Fruit fly (Drosophila melanogaster) whole organism, wandering third instar larva: Measurements from ENCODE around the gene CG12691.

Experiments
- CG9705 ChIP-seq: fragments of 200-800 bp; sonication (Bioruptor generic); optimal IDR thresholded peaks from 2 replicates; lab custom pipeline; 2018; ENCODE audit warnings: missing biosample characterization, mild to moderate bottlenecking, missing genetic modification characterization
- Hnf4 ChIP-seq: fragments of 200-800 bp; sonication (Bioruptor generic); optimal IDR thresholded peaks from 2 replicates; lab custom pipeline; 2016; ENCODE audit warnings: missing biosample characterization, mild to moderate bottlenecking, missing genetic modification characterization
- dl ChIP-seq, 2 experiments: fragments of 175-275, 200-275 bp in 1 of 2; fragments of 200-275 bp in 1 of 2; sonication (Bioruptor generic); optimal IDR thresholded peaks; lab custom pipeline; 2018; ENCODE audit warnings: mild to moderate bottlenecking in 2 of 2, missing biosample characterization in 2 of 2, missing genetic modification characterization in 2 of 2, moderate library complexity in 2 of 2; ENCODE audit not compliant: partially characterized antibody in 2 of 2, insufficient read depth in 1 of 2
- h ChIP-seq: fragments of 200-800 bp; sonication (Bioruptor generic); optimal IDR thresholded peaks from 3 replicates; lab custom pipeline; 2016; ENCODE audit warnings: missing biosample characterization, mild to moderate bottlenecking, missing genetic modification characterization
- jim ChIP-seq: fragments of 175-275, 200-325 bp; sonication (Bioruptor generic); optimal IDR thresholded peaks from 2 replicates; lab custom pipeline; 2016; ENCODE audit warnings: missing biosample characterization, mild to moderate bottlenecking, missing genetic modification characterization
- psq ChIP-seq: fragments of 200-800 bp; sonication (Bioruptor generic); optimal IDR thresholded peaks from 3 replicates; lab custom pipeline; 2017; ENCODE audit warnings: missing biosample characterization, mild to moderate bottlenecking, missing genetic modification characterization, moderate library complexity

DNA sequence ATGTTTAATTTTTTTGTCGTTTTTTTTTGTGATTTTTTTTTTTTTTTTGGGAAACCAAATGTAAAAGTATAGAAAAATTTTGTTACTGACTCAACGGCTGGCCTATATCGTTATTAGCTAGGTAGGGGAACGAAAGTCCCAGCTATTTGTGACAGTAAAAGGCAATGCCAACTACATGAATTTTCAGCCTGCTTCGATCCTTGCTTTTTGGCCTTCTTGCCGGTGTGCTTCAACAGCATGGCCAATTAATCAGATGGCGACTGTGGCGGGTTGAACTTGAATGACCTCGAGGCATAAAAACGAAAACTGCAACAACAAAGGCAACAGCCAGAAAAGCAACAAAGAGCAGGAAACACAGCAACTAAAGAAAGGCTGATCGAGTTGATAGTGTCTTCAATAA, 12.0 kb downstream of the CG12691 start, which contains the start of gene CG15578:
- TF ChIP-seq jim = no peak
- no peak for TF ChIP-seq dl (GFP tag; optimal IDR thresholded peaks at IDR 0.05; lab: Kevin White, UChicago; ENCODE audit: insufficient read depth in 1 of 2, partially characterized antibody in 2 of 2)
- TF ChIP-seq CG9705 (GFP tag; lab: Kevin White, UChicago) = no peak
- no peak for TF ChIP-seq psq
- no peak for TF ChIP-seq Hnf4 (GFP tag; lab: Kevin White, UChicago)
- no peak for TF ChIP-seq h (GFP tag; lab: Kevin White, UChicago)
